Fruit fly (Drosophila melanogaster) whole organism, embryonic: ENCODE measurements around the gene mRpS30.
A peak's percentile ranks its signal among the peaks of the same experiment; 100 is the strongest.

Source experiments
- CG10147 ChIP-seq: fragments of 200-800 bp; sonication (Bioruptor generic); optimal IDR thresholded peaks from 2 replicates; lab custom pipeline; 2019; ENCODE audit warnings: missing biosample characterization, mild to moderate bottlenecking, missing genetic modification characterization, moderate library complexity
- CG1024 ChIP-seq: fragments of 200-800 bp; sonication (Bioruptor generic); IDR thresholded peaks from 2 replicates; pipeline ENCODE4 v1.3.6; 2022; ENCODE audit warnings: missing biosample characterization, missing genetic modification characterization
- CG10431 ChIP-seq: fragments of 200-800 bp; sonication (Bioruptor generic); optimal IDR thresholded peaks from 3 replicates; lab custom pipeline; 2018; ENCODE audit warnings: missing biosample characterization, mild to moderate bottlenecking, missing genetic modification characterization
- CG10565 ChIP-seq: fragments of 200-800 bp; sonication (Bioruptor generic); optimal IDR thresholded peaks from 3 replicates; lab custom pipeline; 2016; ENCODE audit warnings: missing biosample characterization, mild to moderate bottlenecking, missing genetic modification characterization
- CG10654 ChIP-seq: fragments of 200-800 bp; sonication (Bioruptor generic); optimal IDR thresholded peaks from 2 replicates; lab custom pipeline; 2016; ENCODE audit warnings: missing biosample characterization, missing genetic modification characterization
- CG12744 ChIP-seq: fragments of 200-800 bp; sonication (Bioruptor generic); optimal IDR thresholded peaks from 2 replicates; lab custom pipeline; 2016; ENCODE audit warnings: missing biosample characterization, missing genetic modification characterization
- CG13296 ChIP-seq: fragments of 200-800 bp; sonication (Bioruptor generic); optimal IDR thresholded peaks from 3 replicates; lab custom pipeline; 2018; ENCODE audit warnings: missing biosample characterization, mild to moderate bottlenecking, missing genetic modification characterization
- CG13894 ChIP-seq: fragments of 200-800 bp; sonication (Bioruptor generic); optimal IDR thresholded peaks from 3 replicates; lab custom pipeline; 2018; ENCODE audit warnings: missing biosample characterization, mild to moderate bottlenecking, missing genetic modification characterization, moderate library complexity
- CG14441 ChIP-seq: fragments of 200-800 bp; sonication (Bioruptor generic); IDR thresholded peaks from 2 replicates; pipeline ENCODE4 v1.3.6; 2022; ENCODE audit warnings: missing biosample characterization, missing genetic modification characterization
- CG15011 ChIP-seq: fragments of 200-800 bp; sonication (Bioruptor generic); optimal IDR thresholded peaks from 3 replicates; lab custom pipeline; 2018; ENCODE audit warnings: missing biosample characterization, mild to moderate bottlenecking, missing genetic modification characterization
- CG18011 ChIP-seq: fragments of 200-800 bp; sonication (Bioruptor generic); optimal IDR thresholded peaks from 2 replicates; lab custom pipeline; 2017; ENCODE audit warnings: missing biosample characterization, missing genetic modification characterization, mild to moderate bottlenecking, moderate library complexity, missing genotype
- CG30403 ChIP-seq: fragments of 200-800 bp; sonication (Bioruptor generic); optimal IDR thresholded peaks from 3 replicates; lab custom pipeline; 2016; ENCODE audit warnings: missing biosample characterization, missing genetic modification characterization
- CG3995 ChIP-seq: fragments of 200-800 bp; sonication (Bioruptor generic); optimal IDR thresholded peaks from 3 replicates; lab custom pipeline; 2016; ENCODE audit warnings: missing biosample characterization, missing genetic modification characterization
- CG5953 ChIP-seq: fragments of 200-800 bp; sonication (Bioruptor generic); IDR thresholded peaks from 2 replicates; pipeline ENCODE4 v1.3.6; 2022; ENCODE audit warnings: missing biosample characterization, missing genetic modification characterization
- CG6791 ChIP-seq: fragments of 200-800 bp; sonication (Bioruptor generic); IDR thresholded peaks from 3 replicates; pipeline ENCODE4 v1.3.6; 2022; ENCODE audit warnings: missing biosample characterization, missing genetic modification characterization; ENCODE audit not compliant: partially characterized antibody
- CG7271 ChIP-seq: fragments of 200-800 bp; sonication (Bioruptor generic); optimal IDR thresholded peaks from 2 replicates; lab custom pipeline; 2018; ENCODE audit warnings: missing biosample characterization, mild to moderate bottlenecking, missing genetic modification characterization, moderate library complexity
- CG8281 ChIP-seq: fragments of 200-800 bp; sonication (Bioruptor generic); optimal IDR thresholded peaks from 2 replicates; lab custom pipeline; 2018; ENCODE audit warnings: missing biosample characterization, mild to moderate bottlenecking, missing genetic modification characterization, moderate library complexity
- CG9727 ChIP-seq: fragments of 200-800 bp; sonication (Bioruptor generic); optimal IDR thresholded peaks from 3 replicates; lab custom pipeline; 2017; ENCODE audit warnings: missing biosample characterization, mild to moderate bottlenecking, missing genetic modification characterization
- Chrac-16 ChIP-seq: fragments of 200-800 bp; sonication (Bioruptor generic); optimal IDR thresholded peaks from 3 replicates; lab custom pipeline; 2016; ENCODE audit warnings: missing biosample characterization, missing genetic modification characterization
- CkIIα-i1 ChIP-seq: fragments of 200-800 bp; sonication (Bioruptor generic); IDR thresholded peaks from 2 replicates; pipeline ENCODE4 v1.3.6; 2022; ENCODE audit warnings: missing biosample characterization, missing genetic modification characterization
- D ChIP-seq, 2 experiments: fragments of 200-800 bp in 1 of 2; fragments of >200 bp in 1 of 2; sonication (Bioruptor generic) in 1 of 2; optimal IDR thresholded peaks; 2 replicates in 1 of 2; 3 replicates in 1 of 2; lab custom pipeline; 2017; ENCODE audit warnings: mild to moderate bottlenecking in 1 of 2, missing biosample characterization in 1 of 2, missing genetic modification characterization in 1 of 2, missing genetic modification reagents in 1 of 2
- HHEX ChIP-seq: fragments of 200-800 bp; sonication (Bioruptor generic); optimal IDR thresholded peaks from 3 replicates; lab custom pipeline; 2017; ENCODE audit warnings: missing biosample characterization, mild to moderate bottlenecking, missing genetic modification characterization, missing genetic modification reagents
- Hand ChIP-seq: fragments of 200-800 bp; sonication (Bioruptor generic); optimal IDR thresholded peaks from 2 replicates; lab custom pipeline; 2017; ENCODE audit warnings: mild to moderate bottlenecking, missing biosample characterization, missing genetic modification reagents, missing genetic modification characterization
- MTF-1 ChIP-seq: fragments of 200-800 bp; sonication (Bioruptor generic); optimal IDR thresholded peaks from 2 replicates; lab custom pipeline; 2018; ENCODE audit warnings: missing biosample characterization, mild to moderate bottlenecking, missing genetic modification characterization, borderline replicate concordance
- Oli ChIP-seq: fragments of 200-800 bp; sonication (Bioruptor generic); optimal IDR thresholded peaks from 2 replicates; lab custom pipeline; 2018; ENCODE audit warnings: missing biosample characterization, mild to moderate bottlenecking, missing genetic modification characterization, moderate library complexity
- Side ChIP-seq: fragments of 200-800 bp; sonication (Bioruptor generic); optimal IDR thresholded peaks from 2 replicates; lab custom pipeline; 2016; ENCODE audit warnings: missing biosample characterization, missing genetic modification characterization
- Sox100B ChIP-seq: fragments of 200-800 bp; sonication (Bioruptor generic); optimal IDR thresholded peaks from 3 replicates; lab custom pipeline; 2018; ENCODE audit warnings: missing biosample characterization, mild to moderate bottlenecking, missing genetic modification characterization
- Sox102F ChIP-seq: fragments of 200-800 bp; sonication (Bioruptor generic); optimal IDR thresholded peaks from 2 replicates; lab custom pipeline; 2018; ENCODE audit warnings: missing biosample characterization, mild to moderate bottlenecking, missing genetic modification characterization, moderate library complexity
- Sry-δ ChIP-seq: fragments of 200-800 bp; sonication (Bioruptor generic); optimal IDR thresholded peaks from 2 replicates; lab custom pipeline; 2016; ENCODE audit warnings: missing biosample characterization, missing genetic modification characterization
- Stat92E ChIP-seq, 3 experiments: fragments of >200 bp in 2 of 3; fragments of 200-800 bp in 1 of 3; sonication (Bioruptor generic) in 1 of 3; optimal IDR thresholded peaks; 2 replicates each; lab custom pipeline; 2017 to 2019; ENCODE audit warnings: missing biosample characterization in 3 of 3, missing genetic modification characterization in 3 of 3, mild to moderate bottlenecking in 1 of 3, moderate library complexity in 1 of 3
- Trl ChIP-seq, 3 experiments: fragments of >200 bp in 2 of 3; fragments of 200-800 bp in 1 of 3; sonication (Bioruptor generic) in 1 of 3; optimal IDR thresholded peaks; 2 replicates in 1 of 3; 3 replicates in 2 of 3; lab custom pipeline; 2016 to 2017; ENCODE audit warnings: missing biosample characterization in 1 of 3, missing genetic modification characterization in 1 of 3
- YL-1 ChIP-seq: fragments of 200-800 bp; sonication (Bioruptor generic); optimal IDR thresholded peaks from 3 replicates; lab custom pipeline; 2017; ENCODE audit warnings: missing biosample characterization, mild to moderate bottlenecking, missing genetic modification characterization
- ash1 ChIP-seq: fragments of 200-800 bp; sonication (Bioruptor generic); optimal IDR thresholded peaks from 2 replicates; lab custom pipeline; 2018; ENCODE audit warnings: missing biosample characterization, mild to moderate bottlenecking, missing genetic modification characterization
- bigmax ChIP-seq: fragments of 200-800 bp; sonication (Bioruptor generic); optimal IDR thresholded peaks from 2 replicates; lab custom pipeline; 2018; ENCODE audit warnings: missing biosample characterization, mild to moderate bottlenecking, missing genetic modification characterization
- ci ChIP-seq: fragments of 200-800 bp; sonication (Bioruptor generic); IDR thresholded peaks from 3 replicates; pipeline ENCODE4 v1.3.6; 2022; ENCODE audit warnings: missing biosample characterization, missing genetic modification characterization
- crol ChIP-seq: fragments of 200-800 bp; sonication (Bioruptor generic); IDR thresholded peaks from 2 replicates; pipeline ENCODE4 v1.3.6; 2022; ENCODE audit warnings: missing biosample characterization, missing genetic modification characterization
- fd64A ChIP-seq: fragments of 200-800 bp; sonication (Bioruptor generic); optimal IDR thresholded peaks from 3 replicates; lab custom pipeline; 2018; ENCODE audit warnings: missing biosample characterization, mild to moderate bottlenecking, missing genetic modification characterization
- fu2 ChIP-seq: fragments of 200-800 bp; sonication (Bioruptor generic); optimal IDR thresholded peaks from 2 replicates; lab custom pipeline; 2016; ENCODE audit warnings: missing biosample characterization, missing genetic modification characterization
- gem ChIP-seq: fragments of 200-800 bp; sonication (Bioruptor generic); optimal IDR thresholded peaks from 2 replicates; lab custom pipeline; 2019; ENCODE audit warnings: missing biosample characterization, mild to moderate bottlenecking, missing genetic modification characterization, moderate library complexity
- hb ChIP-seq: fragments of 200-800 bp; sonication (Bioruptor generic); IDR thresholded peaks from 3 replicates; pipeline ENCODE4 v1.3.6; 2022; ENCODE audit warnings: missing biosample characterization, missing genetic modification characterization; ENCODE audit not compliant: partially characterized antibody
- pan ChIP-seq, 4 experiments: fragments of >200 bp in 3 of 4; fragments of 200-800 bp in 1 of 4; sonication (Bioruptor generic) in 1 of 4; optimal IDR thresholded peaks in 3 of 4; IDR thresholded peaks in 1 of 4; 2 replicates each; pipeline versions ENCODE4 v1.3.6 to Lab custom; 2017 to 2022; ENCODE audit warnings: missing biosample characterization in 2 of 4, missing genetic modification characterization in 2 of 4, mixed read lengths in 1 of 4
- ranshi ChIP-seq: fragments of 200-800 bp; sonication (Bioruptor generic); IDR thresholded peaks from 2 replicates; pipeline ENCODE4 v1.3.6; 2022; ENCODE audit warnings: missing biosample characterization, missing genetic modification characterization
- tio ChIP-seq: fragments of 200-800 bp; sonication (Bioruptor generic); optimal IDR thresholded peaks from 2 replicates; lab custom pipeline; 2017; ENCODE audit warnings: missing biosample characterization, missing genetic modification characterization, inconsistent platforms
- trem ChIP-seq: fragments of 200-800 bp; optimal IDR thresholded peaks from 3 replicates; lab custom pipeline; 2019; ENCODE audit warnings: missing biosample characterization, mild to moderate bottlenecking, missing genetic modification characterization, moderate library complexity
- vnd ChIP-seq: fragments of 200-800 bp; sonication (Bioruptor generic); IDR thresholded peaks from 3 replicates; pipeline ENCODE4 v1.3.6; 2022; ENCODE audit warnings: missing biosample characterization, missing genetic modification characterization; ENCODE audit not compliant: partially characterized antibody
- wek ChIP-seq: fragments of 200-800 bp; sonication (Bioruptor generic); optimal IDR thresholded peaks from 3 replicates; lab custom pipeline; 2018; ENCODE audit warnings: missing biosample characterization, mild to moderate bottlenecking, missing genetic modification characterization, moderate library complexity

The mRpS30 gene

dm6 chrX:15785429-15786239 lies at the start of gene mRpS30, which contains the start of gene Paf-AHalpha (continued):
- TF ChIP-seq CG10147 (GFP tag; lab: Kevin White, UChicago) (no peak), Sox100B (no peak), CG9727 (GFP tag; lab: Kevin White, UChicago) (no peak), CG8281 (tag; lab: Kevin White, UChicago) (no peak), trem (no peak), Hand (no peak), tio (GFP tag; lab: Kevin White, UChicago) (no peak), bigmax (GFP tag; lab: Kevin White, UChicago) (peak; percentile 96), ci (GFP tag; lab: Robert Waterston, UW) (no peak), CG12744 (GFP tag; lab: Kevin White, UChicago) (no peak), CG15011 (GFP tag; lab: Kevin White, UChicago) (no peak), CG7271 (tag; lab: Kevin White, UChicago) (no peak), fu2 (no peak), HHEX (GFP tag; lab: Kevin White, UChicago) (no peak), CG10654 (GFP tag; lab: Kevin White, UChicago) (no peak), Sox102F (no peak), YL-1 (GFP tag; lab: Kevin White, UChicago) (peak; percentile 52), wek (no peak), Oli (tag; lab: Kevin White, UChicago) (no peak), CG10565 (GFP tag; lab: Kevin White, UChicago) (no peak), CG1024 (GFP tag; lab: Robert Waterston, UW) (no peak), Side (GFP tag; lab: Kevin White, UChicago) (no peak), ranshi (GFP tag; lab: Robert Waterston, UW) (no peak), Stat92E (GFP tag; optimal IDR thresholded peaks at IDR 0.05; lab: Kevin White, UChicago) (no peak), CG13894 (tag; lab: Kevin White, UChicago) (no peak), fd64A (GFP tag; lab: Kevin White, UChicago) (no peak), Sry-δ (GFP tag; lab: Kevin White, UChicago) (peak; percentile 71), hb (GFP tag; lab: Robert Waterston, UW) (no peak), CkIIα-i1 (GFP tag; lab: Robert Waterston, UW) (no peak), CG3995 (peak; percentile 94), CG10431 (GFP tag; lab: Kevin White, UChicago) (no peak), MTF-1 (no peak), CG14441 (GFP tag; lab: Robert Waterston, UW) (no peak), CG6791 (GFP tag; lab: Robert Waterston, UW) (no peak), crol (GFP tag; lab: Robert Waterston, UW) (no peak), CG5953 (GFP tag; lab: Robert Waterston, UW) (no peak), CG13296 (GFP tag; lab: Kevin White, UChicago) (no peak), gem (tag; lab: Kevin White, UChicago) (no peak), vnd (no peak), Trl (optimal IDR thresholded peaks at IDR 0.05; lab: Kevin White, UChicago) (no peak), Trl (GFP tag; optimal IDR thresholded peaks at IDR 0.05; lab: Kevin White, UChicago) (no peak), CG18011 (no peak), ash1 (GFP tag; lab: Kevin White, UChicago) (no peak), CG30403 (GFP tag; lab: Kevin White, UChicago) (peak; percentile 6), D (optimal IDR thresholded peaks at IDR 0.05; lab: Kevin White, UChicago) (no peak), D (GFP tag; optimal IDR thresholded peaks at IDR 0.05; lab: Kevin White, UChicago) (no peak), pan (optimal IDR thresholded peaks at IDR 0.05; lab: Kevin White, UChicago) (no peak), pan (GFP tag; optimal IDR thresholded peaks at IDR 0.05 in 1 of 2, IDR thresholded peaks at IDR 0.05 in 1 of 2) (no peak), Chrac-16 (no peak)
